Worm (Caenorhabditis elegans) whole organism, L1 larva: ENCODE results near the gene T05H4.15.
A peak's percentile ranks its signal among the peaks of the same experiment; 100 is the strongest.

Experiments
- C04F5.9 ChIP-seq: sonication (generic microtip); optimal IDR thresholded peaks from 2 replicates; lab custom pipeline; 2016; ENCODE audit warnings: missing genetic modification characterization, missing compliant biosample characterization
- C34B4.2 ChIP-seq: sonication (generic microtip); optimal IDR thresholded peaks from 2 replicates; lab custom pipeline; 2017; ENCODE audit warnings: mild to moderate bottlenecking, missing genetic modification characterization, missing compliant biosample characterization
- Y116A8C.19 ChIP-seq: sonication (generic microtip); optimal IDR thresholded peaks from 2 replicates; lab custom pipeline; 2016; ENCODE audit warnings: missing compliant biosample characterization, missing genetic modification characterization, borderline replicate concordance
- aly-2 ChIP-seq: fragments of 150-350 bp; optimal IDR thresholded peaks from 2 replicates; lab custom pipeline; 2014; ENCODE audit warnings: missing biosample characterization, missing genetic modification characterization
- ceh-63 ChIP-seq: fragments of 200-800 bp; sonication (Bioruptor generic); optimal IDR thresholded peaks from 2 replicates; lab custom pipeline; 2018; ENCODE audit warnings: mild to moderate bottlenecking, missing genetic modification characterization, missing compliant biosample characterization
- ceh-8 ChIP-seq: fragments of 200-800 bp; sonication (Bioruptor generic); optimal IDR thresholded peaks from 2 replicates; lab custom pipeline; 2018; ENCODE audit warnings: mild to moderate bottlenecking, missing genetic modification characterization, moderate library complexity, missing compliant biosample characterization
- ceh-82 ChIP-seq, 3 experiments: fragments of 150-350 bp in 1 of 3; sonication (generic microtip) in 2 of 3; optimal IDR thresholded peaks; 2 replicates each; lab custom pipeline; 2014 to 2017; ENCODE audit warnings: missing biosample characterization in 3 of 3, missing genetic modification characterization in 3 of 3
- ces-1 ChIP-seq: fragments of 150-350 bp; optimal IDR thresholded peaks from 2 replicates; lab custom pipeline; 2014; ENCODE audit warnings: missing biosample characterization, missing genetic modification reagents, missing genetic modification characterization
- efl-1 ChIP-seq, 4 experiments: fragments of 150-350 bp; optimal IDR thresholded peaks in 3 of 4; peaks in 1 of 4; 1 replicate in 1 of 4; 2 replicates in 3 of 4; lab custom pipeline; 2014; ENCODE audit warnings: missing biosample characterization in 2 of 4, missing genetic modification characterization in 2 of 4, missing genetic modification reagents in 2 of 4
- efl-3 ChIP-seq: fragments of 200-800 bp; sonication (Bioruptor generic); optimal IDR thresholded peaks from 2 replicates; lab custom pipeline; 2018; ENCODE audit warnings: mild to moderate bottlenecking, missing genetic modification characterization, missing compliant biosample characterization
- egl-27 ChIP-seq, 2 experiments: fragments of 150-350 bp in 1 of 2; sonication (generic microtip); optimal IDR thresholded peaks; 3 replicates each; lab custom pipeline; 2017 to 2018; ENCODE audit warnings: missing biosample characterization in 2 of 2, missing genetic modification characterization in 2 of 2, missing genetic modification reagents in 2 of 2
- elt-2 ChIP-seq: sonication (generic microtip); optimal IDR thresholded peaks from 2 replicates; lab custom pipeline; 2016; ENCODE audit warnings: missing genetic modification characterization, mild to moderate bottlenecking, inconsistent platforms, missing compliant biosample characterization, missing genetic modification reagents
- elt-3 ChIP-seq, 6 experiments: fragments of 150-350 bp in 1 of 6; sonication (generic microtip); optimal IDR thresholded peaks; 2 replicates each; lab custom pipeline; 2017 to 2018; ENCODE audit warnings: missing biosample characterization in 6 of 6, missing genetic modification characterization in 6 of 6, inconsistent platforms in 1 of 6
- ets-5 ChIP-seq: fragments of 200-800 bp; sonication (Bioruptor generic); IDR thresholded peaks from 2 replicates; pipeline ENCODE4 v1.3.6; 2022; ENCODE audit warnings: missing genetic modification characterization, missing compliant biosample characterization
- fos-1 ChIP-seq: fragments of 150-350 bp; optimal IDR thresholded peaks from 2 replicates; lab custom pipeline; 2014; ENCODE audit warnings: missing biosample characterization, missing genetic modification characterization
- grh-1 ChIP-seq: fragments of 200-800 bp; sonication (Bioruptor generic); IDR thresholded peaks from 2 replicates; pipeline ENCODE4 v1.3.6; 2022; ENCODE audit warnings: missing genetic modification reagents, missing genetic modification characterization, missing compliant biosample characterization
- irx-1 ChIP-seq: sonication (generic microtip); optimal IDR thresholded peaks from 2 replicates; lab custom pipeline; 2016; ENCODE audit warnings: missing genetic modification characterization, missing compliant biosample characterization
- isw-1 ChIP-seq: fragments of 200-800 bp; sonication (Bioruptor generic); IDR thresholded peaks from 2 replicates; pipeline ENCODE4 v1.3.6; 2022; ENCODE audit warnings: missing genetic modification characterization, missing compliant biosample characterization
- lin-35 ChIP-seq, 2 experiments: fragments of 150-350 bp; optimal IDR thresholded peaks; 2 replicates each; lab custom pipeline; 2014; ENCODE audit warnings: missing biosample characterization in 2 of 2, missing genetic modification characterization in 2 of 2, missing genetic modification reagents in 2 of 2
- lsy-2 ChIP-seq, 2 experiments: fragments of 150-350 bp; optimal IDR thresholded peaks; 2 replicates each; lab custom pipeline; 2014; ENCODE audit warnings: missing biosample characterization in 2 of 2, missing genetic modification characterization in 2 of 2
- mab-9 ChIP-seq: fragments of 200-800 bp; sonication (Bioruptor generic); IDR thresholded peaks from 2 replicates; pipeline ENCODE4 v1.3.6; 2022; ENCODE audit warnings: missing genetic modification reagents, missing genetic modification characterization, missing compliant biosample characterization
- mef-2 ChIP-seq: fragments of 150-350 bp; optimal IDR thresholded peaks from 2 replicates; lab custom pipeline; 2014; ENCODE audit warnings: missing biosample characterization, missing genetic modification characterization
- nhr-12 ChIP-seq: sonication (generic microtip); optimal IDR thresholded peaks from 2 replicates; lab custom pipeline; 2017; ENCODE audit warnings: missing biosample characterization, missing genetic modification characterization
- nhr-77 ChIP-seq: fragments of 150-350 bp; optimal IDR thresholded peaks from 2 replicates; lab custom pipeline; 2014; ENCODE audit warnings: missing biosample characterization, missing genetic modification characterization
- pag-3 ChIP-seq: sonication (generic microtip); optimal IDR thresholded peaks from 2 replicates; lab custom pipeline; 2017; ENCODE audit warnings: missing genetic modification characterization, mild to moderate bottlenecking, missing compliant biosample characterization, antibody characterized with exemption, borderline replicate concordance; ENCODE audit not compliant: insufficient read depth
- rnt-1 ChIP-seq: sonication (generic microtip); optimal IDR thresholded peaks from 2 replicates; lab custom pipeline; 2016; ENCODE audit warnings: mild to moderate bottlenecking, missing genetic modification characterization, moderate library complexity, missing compliant biosample characterization
- skn-1 ChIP-seq: fragments of 150-350 bp; optimal IDR thresholded peaks from 2 replicates; lab custom pipeline; 2014; ENCODE audit warnings: missing biosample characterization, missing genetic modification characterization
- snu-23 ChIP-seq: sonication (generic microtip); optimal IDR thresholded peaks from 2 replicates; lab custom pipeline; 2016; ENCODE audit warnings: missing genetic modification characterization, missing compliant biosample characterization
- sup-37 ChIP-seq: fragments of 200-800 bp; sonication (Bioruptor generic); optimal IDR thresholded peaks from 2 replicates; lab custom pipeline; 2018; ENCODE audit warnings: mild to moderate bottlenecking, missing genetic modification characterization, missing compliant biosample characterization
- swsn-7 ChIP-seq: sonication (generic microtip); optimal IDR thresholded peaks from 2 replicates; lab custom pipeline; 2016; ENCODE audit warnings: missing genetic modification characterization, missing compliant biosample characterization
- tbx-2 ChIP-seq: sonication (generic microtip); optimal IDR thresholded peaks from 2 replicates; lab custom pipeline; 2016; ENCODE audit warnings: missing genetic modification characterization, missing compliant biosample characterization
- unc-86 ChIP-seq: sonication (generic microtip); optimal IDR thresholded peaks from 2 replicates; lab custom pipeline; 2016; ENCODE audit warnings: missing genetic modification characterization, missing compliant biosample characterization
- unc-98 ChIP-seq: fragments of 200-800 bp; sonication (Bioruptor generic); IDR thresholded peaks from 2 replicates; pipeline ENCODE4 v1.3.6; 2022; ENCODE audit warnings: missing genetic modification characterization, missing compliant biosample characterization
- vab-15 ChIP-seq: sonication (generic microtip); optimal IDR thresholded peaks from 2 replicates; lab custom pipeline; 2017; ENCODE audit warnings: missing genotype, mild to moderate bottlenecking, missing genetic modification characterization, missing compliant biosample characterization
- zag-1 ChIP-seq: fragments of 150-350 bp; optimal IDR thresholded peaks from 2 replicates; lab custom pipeline; 2014; ENCODE audit warnings: missing biosample characterization, missing genetic modification characterization
- ztf-4 ChIP-seq: fragments of 150-350 bp; optimal IDR thresholded peaks from 2 replicates; lab custom pipeline; 2014; ENCODE audit warnings: missing biosample characterization, missing genetic modification characterization

T05H4.15 gene

ce11 chrV:6456903-6457302 lies 15.4 kb upstream of the T05H4.15 start:
- TF ChIP-seq efl-3 (GFP tag; lab: Kevin White, UChicago) (no peak), swsn-7 (tag; lab: Kevin White, UChicago) (no peak), C04F5.9 (tag; lab: Kevin White, UChicago) (no peak), egl-27 (tag; optimal IDR thresholded peaks at IDR 0.05; lab: Kevin White, UChicago) (no peak), pag-3 (tag; lab: Kevin White, UChicago) (no peak), tbx-2 (tag; lab: Kevin White, UChicago) (no peak), ets-5 (GFP tag; lab: Robert Waterston, UW) (no peak), lsy-2 (tag; optimal IDR thresholded peaks at IDR 0.05; lab: Kevin White, UChicago) (no peak), snu-23 (no peak), sup-37 (GFP tag; lab: Kevin White, UChicago) (no peak), C34B4.2 (tag; lab: Kevin White, UChicago) (no peak), skn-1 (tag; lab: Kevin White, UChicago) (no peak)

- no peak for TF ChIP-seq Y116A8C.19 (tag; lab: Kevin White, UChicago)
- TF ChIP-seq mef-2 (tag; lab: Kevin White, UChicago) = no peak
- TF ChIP-seq ceh-8 (GFP tag; lab: Kevin White, UChicago) = no peak
- no peak for TF ChIP-seq nhr-12 (tag; lab: Kevin White, UChicago)
- no peak for TF ChIP-seq mab-9 (GFP tag; lab: Robert Waterston, UW)
- no peak for TF ChIP-seq ceh-82 (tag; optimal IDR thresholded peaks at IDR 0.05; lab: Kevin White, UChicago)
- no peak for TF ChIP-seq C04F5.9 (tag; lab: Kevin White, UChicago)
- no peak for TF ChIP-seq grh-1 (GFP tag; lab: Robert Waterston, UW)
- no peak for TF ChIP-seq zag-1 (tag; lab: Kevin White, UChicago)
- TF ChIP-seq, all 84 proteins: peak for 0
These were observed 11.6 kb upstream of the T05H4.15 start, which contains the start of gene acl-9 for ce11 chrV:6453122-6453521. Gene acl-9, plus strand, starts transcription at chrV:6453226.

- TF ChIP-seq unc-98 (GFP tag; lab: Robert Waterston, UW) (no peak), lin-35 (GFP tag; optimal IDR thresholded peaks at IDR 0.05; lab: Kevin White, UChicago) (peak in 1 of 2 experiments; percentile 4), vab-15 (tag; lab: Kevin White, UChicago) (no peak), efl-1 (optimal IDR thresholded peaks at IDR 0.05; lab: Kevin White, UChicago) (peak in 1 of 2 experiments; percentile 4), efl-1 (GFP tag; optimal IDR thresholded peaks at IDR 0.05 in 1 of 2; lab: Kevin White, UChicago) (peak in 1 of 2 experiments; percentile 68), rnt-1 (peak; percentile 13), elt-2 (peak; percentile 43)
These were observed 8.9 kb upstream of the T05H4.15 start, which contains the start of gene acl-8 for ce11 chrV:6450129-6451011. Gene acl-8, plus strand, starts transcription at chrV:6450870.

- TF ChIP-seq irx-1 = no peak
- TF ChIP-seq ceh-63 (GFP tag; lab: Kevin White, UChicago) = no peak
These were observed 6.8 kb upstream of the T05H4.15 start, which contains the start of gene fbxa-196 for ce11 chrV:6448356-6448755. Gene fbxa-196, plus strand, starts transcription at chrV:6448656.

ce11 chrV:6442037-6442436 lies 524 bp upstream of the T05H4.15 start, which contains the start of gene T05H4.3:
Gene T05H4.3, plus strand, starts transcription at chrV:6442337.
- TF ChIP-seq Y116A8C.19 (tag; lab: Kevin White, UChicago) (no peak), ces-1 (GFP tag; lab: Kevin White, UChicago) (no peak), ztf-4 (tag; lab: Kevin White, UChicago) (no peak), unc-86 (tag; lab: Kevin White, UChicago) (no peak), nhr-77 (tag; lab: Kevin White, UChicago) (no peak), aly-2 (tag; lab: Kevin White, UChicago) (no peak), C04F5.9 (tag; lab: Kevin White, UChicago) (no peak), irx-1 (no peak), unc-98 (GFP tag; lab: Robert Waterston, UW) (no peak), efl-1 (optimal IDR thresholded peaks at IDR 0.05; lab: Kevin White, UChicago) (no peak), efl-1 (GFP tag; optimal IDR thresholded peaks at IDR 0.05 in 1 of 2; lab: Kevin White, UChicago) (no peak), elt-2 (no peak), elt-3 (tag; optimal IDR thresholded peaks at IDR 0.05; lab: Kevin White, UChicago) (no peak), fos-1 (tag; lab: Kevin White, UChicago) (no peak), isw-1 (no peak)
